Fruit fly (Drosophila melanogaster): ENCODE measurements around the gene CG13794.

DNA sequence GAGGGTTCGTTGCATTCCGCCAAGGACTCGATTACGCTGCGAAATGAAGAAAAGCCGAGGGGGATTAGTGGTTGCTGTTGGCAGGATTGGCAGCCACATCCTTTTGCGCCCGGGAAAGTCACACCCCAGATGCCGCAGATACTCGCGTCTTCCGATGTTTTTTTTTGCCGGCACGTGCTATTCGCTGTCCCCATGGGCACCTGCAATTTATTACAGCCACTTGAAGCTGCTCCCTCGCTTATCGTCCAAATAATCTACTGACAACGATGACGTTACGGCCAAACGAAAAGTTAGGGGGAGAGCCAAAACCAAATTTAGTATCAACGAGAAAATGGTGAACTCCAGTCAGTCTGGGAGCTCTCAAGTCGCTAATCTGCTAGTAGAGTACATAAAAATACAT, 45.6 kb downstream of the CG13794 start:
- TF ChIP-seq br (GFP tag; optimal IDR thresholded peaks at IDR 0.05) (no peak), usp (GFP tag; optimal IDR thresholded peaks at IDR 0.05) (no peak)

Data from whole organism, wandering third instar larva.